Fruit fly (Drosophila melanogaster) whole organism, prepupa: ENCODE data around the gene upSET.

Source experiments
- Blimp-1 ChIP-seq: fragments of 200-800 bp; sonication (Bioruptor generic); optimal IDR thresholded peaks from 3 replicates; lab custom pipeline; 2017; ENCODE audit warnings: missing biosample characterization, missing genetic modification characterization, mild to moderate bottlenecking, moderate library complexity, missing genetic modification reagents
- CG10631 ChIP-seq: fragments of 200-800 bp; sonication (Bioruptor generic); optimal IDR thresholded peaks from 2 replicates; lab custom pipeline; 2016; ENCODE audit warnings: missing biosample characterization, missing genetic modification characterization
- CG10669 ChIP-seq: fragments of 200-800 bp; sonication (Bioruptor generic); optimal IDR thresholded peaks from 3 replicates; lab custom pipeline; 2018; ENCODE audit warnings: missing biosample characterization, mild to moderate bottlenecking, missing genetic modification characterization, moderate library complexity
- CG11294 ChIP-seq: fragments of 200-800 bp; sonication (Bioruptor generic); IDR thresholded peaks from 2 replicates; pipeline ENCODE4 v1.3.6; 2022; ENCODE audit warnings: missing biosample characterization, missing genetic modification characterization
- CG11762 ChIP-seq: fragments of 200-800 bp; sonication (Bioruptor generic); optimal IDR thresholded peaks from 3 replicates; lab custom pipeline; 2016; ENCODE audit warnings: missing biosample characterization, missing genetic modification characterization; ENCODE audit not compliant: insufficient read depth
- CG11902 ChIP-seq: fragments of 200-800 bp; sonication (Bioruptor generic); optimal IDR thresholded peaks from 3 replicates; lab custom pipeline; 2016; ENCODE audit warnings: missing biosample characterization, missing genetic modification characterization
- CG1621 ChIP-seq: fragments of 200-800 bp; sonication (Bioruptor generic); optimal IDR thresholded peaks from 3 replicates; lab custom pipeline; 2018; ENCODE audit warnings: missing biosample characterization, mild to moderate bottlenecking, missing genetic modification characterization
- CG16779 ChIP-seq: fragments of 200-800 bp; sonication (Bioruptor generic); optimal IDR thresholded peaks from 3 replicates; lab custom pipeline; 2017; ENCODE audit warnings: missing biosample characterization, mild to moderate bottlenecking, missing genetic modification characterization
- CG3032 ChIP-seq: fragments of 200-800 bp; optimal IDR thresholded peaks from 2 replicates; lab custom pipeline; 2019; ENCODE audit warnings: missing biosample characterization, mild to moderate bottlenecking, missing genetic modification characterization, moderate library complexity
- CG31627 ChIP-seq: fragments of 200-800 bp; sonication (Bioruptor generic); optimal IDR thresholded peaks from 3 replicates; lab custom pipeline; 2016; ENCODE audit warnings: missing biosample characterization, missing genetic modification characterization
- CG32006 ChIP-seq: fragments of 200-800 bp; sonication (Bioruptor generic); optimal IDR thresholded peaks from 3 replicates; lab custom pipeline; 2017; ENCODE audit warnings: missing biosample characterization, mild to moderate bottlenecking, missing genetic modification characterization
- CG34406 ChIP-seq: fragments of 200-800 bp; sonication (Bioruptor generic); optimal IDR thresholded peaks from 3 replicates; lab custom pipeline; 2016; ENCODE audit warnings: missing biosample characterization, missing genetic modification characterization
- CG3919 ChIP-seq: fragments of 200-800 bp; sonication (Bioruptor generic); optimal IDR thresholded peaks from 3 replicates; lab custom pipeline; 2016; ENCODE audit warnings: missing biosample characterization, missing genetic modification characterization
- CG4318 ChIP-seq: fragments of 200-800 bp; sonication (Bioruptor generic); optimal IDR thresholded peaks from 3 replicates; lab custom pipeline; 2017; ENCODE audit warnings: missing biosample characterization, mild to moderate bottlenecking, missing genetic modification characterization
- CG6163 ChIP-seq: fragments of 200-800 bp; sonication (Bioruptor generic); IDR thresholded peaks from 3 replicates; pipeline ENCODE4 v1.3.6; 2022; ENCODE audit warnings: missing biosample characterization, missing genetic modification characterization
- CG6276 ChIP-seq: fragments of 200-800 bp; sonication (Bioruptor generic); optimal IDR thresholded peaks from 2 replicates; lab custom pipeline; 2017; ENCODE audit warnings: missing biosample characterization, mild to moderate bottlenecking, missing genetic modification characterization
- CG6792 ChIP-seq: fragments of 200-800 bp; sonication (Bioruptor generic); optimal IDR thresholded peaks from 3 replicates; lab custom pipeline; 2016; ENCODE audit warnings: missing biosample characterization, missing genetic modification characterization
- CG6808 ChIP-seq: fragments of 200-800 bp; sonication (Bioruptor generic); optimal IDR thresholded peaks from 3 replicates; lab custom pipeline; 2017; ENCODE audit warnings: missing biosample characterization, missing genetic modification characterization, mild to moderate bottlenecking, moderate library complexity, missing genetic modification reagents
- CG6854 ChIP-seq: fragments of 200-800 bp; sonication (Bioruptor generic); optimal IDR thresholded peaks from 2 replicates; lab custom pipeline; 2017; ENCODE audit warnings: missing biosample characterization, mild to moderate bottlenecking, missing genetic modification characterization
- CG8119 ChIP-seq: fragments of 200-800 bp; sonication (Bioruptor generic); IDR thresholded peaks from 3 replicates; pipeline ENCODE4 v1.3.6; 2022; ENCODE audit warnings: missing biosample characterization, missing genetic modification characterization
- CG8319 ChIP-seq: fragments of 200-800 bp; sonication (Bioruptor generic); optimal IDR thresholded peaks from 3 replicates; lab custom pipeline; 2016; ENCODE audit warnings: missing biosample characterization, missing genetic modification characterization
- CG8632 ChIP-seq: fragments of 200-800 bp; sonication (Bioruptor generic); optimal IDR thresholded peaks from 3 replicates; lab custom pipeline; 2016; ENCODE audit warnings: missing biosample characterization, missing genetic modification characterization
- Eip75B ChIP-seq: fragments of 200-800 bp; sonication (Bioruptor generic); optimal IDR thresholded peaks from 3 replicates; lab custom pipeline; 2016; ENCODE audit warnings: missing biosample characterization, missing genetic modification characterization
- Eip78C ChIP-seq: fragments of 200-800 bp; sonication (Bioruptor generic); peaks from one replicate; lab custom pipeline; 2016; ENCODE audit warnings: missing biosample characterization, missing genetic modification characterization
- Eip93F ChIP-seq: fragments of 200-800 bp; sonication (Bioruptor generic); optimal IDR thresholded peaks from 2 replicates; lab custom pipeline; 2016; ENCODE audit warnings: missing biosample characterization, mild to moderate bottlenecking, missing genetic modification characterization
- Ets96B ChIP-seq: fragments of 200-800 bp; optimal IDR thresholded peaks from 2 replicates; lab custom pipeline; 2019; ENCODE audit warnings: missing biosample characterization, mild to moderate bottlenecking, missing genetic modification characterization, moderate library complexity
- Gug ChIP-seq: fragments of 200-800 bp; sonication (Bioruptor generic); IDR thresholded peaks from 2 replicates; pipeline ENCODE4 v1.3.6; 2022; ENCODE audit warnings: missing biosample characterization, missing genetic modification characterization
- Hr38 ChIP-seq: sonication (Bioruptor generic); optimal IDR thresholded peaks from 2 replicates; lab custom pipeline; 2016; ENCODE audit warnings: missing biosample characterization, missing genetic modification characterization
- Hr39 ChIP-seq: fragments of 200-800 bp; sonication (Bioruptor generic); optimal IDR thresholded peaks from 2 replicates; lab custom pipeline; 2016; ENCODE audit warnings: missing biosample characterization, missing genetic modification characterization
- Lpt ChIP-seq: fragments of 200-800 bp; sonication (Bioruptor generic); optimal IDR thresholded peaks from 3 replicates; lab custom pipeline; 2016; ENCODE audit warnings: missing biosample characterization, missing genetic modification characterization
- Met ChIP-seq: fragments of 200-800 bp; sonication (Bioruptor generic); optimal IDR thresholded peaks from 3 replicates; lab custom pipeline; 2016; ENCODE audit warnings: missing biosample characterization, missing genetic modification characterization
- OdsH ChIP-seq: fragments of 200-800 bp; sonication (Bioruptor generic); optimal IDR thresholded peaks from 3 replicates; lab custom pipeline; 2016; ENCODE audit warnings: missing biosample characterization, missing genetic modification characterization
- Sox14 ChIP-seq: fragments of 200-800 bp; sonication (Bioruptor generic); optimal IDR thresholded peaks from 3 replicates; lab custom pipeline; 2016; ENCODE audit warnings: missing biosample characterization, missing genetic modification characterization
- Sox15 ChIP-seq: fragments of 200-800 bp; sonication (Bioruptor generic); optimal IDR thresholded peaks from 3 replicates; lab custom pipeline; 2016; ENCODE audit warnings: missing biosample characterization, missing genetic modification characterization
- acj6 ChIP-seq: fragments of 200-800 bp; sonication (Bioruptor generic); optimal IDR thresholded peaks from 3 replicates; lab custom pipeline; 2016; ENCODE audit warnings: missing biosample characterization, missing genetic modification characterization
- cyc ChIP-seq: fragments of 200-800 bp; sonication (Bioruptor generic); optimal IDR thresholded peaks from 3 replicates; lab custom pipeline; 2016; ENCODE audit warnings: missing biosample characterization, missing genetic modification characterization
- dac ChIP-seq: fragments of 200-800 bp; sonication (Bioruptor generic); optimal IDR thresholded peaks from 2 replicates; lab custom pipeline; 2017; ENCODE audit warnings: missing biosample characterization, mild to moderate bottlenecking, missing genetic modification characterization
- dsx ChIP-seq: fragments of 200-800 bp; optimal IDR thresholded peaks from 3 replicates; lab custom pipeline; 2019; ENCODE audit warnings: missing biosample characterization, mild to moderate bottlenecking, missing genetic modification characterization, moderate library complexity; ENCODE audit not compliant: poor library complexity, severe bottlenecking
- eg ChIP-seq: fragments of 200-800 bp; sonication (Bioruptor generic); IDR thresholded peaks from 3 replicates; pipeline ENCODE4 v1.3.6; 2022; ENCODE audit warnings: missing biosample characterization, missing genetic modification characterization
- esn ChIP-seq: fragments of 200-800 bp; sonication (Bioruptor generic); optimal IDR thresholded peaks from 2 replicates; lab custom pipeline; 2016; ENCODE audit warnings: missing biosample characterization, mild to moderate bottlenecking, missing genetic modification characterization, moderate library complexity
- fd59A ChIP-seq: fragments of 200-800 bp; sonication (Bioruptor generic); optimal IDR thresholded peaks from 2 replicates; lab custom pipeline; 2017; ENCODE audit warnings: missing biosample characterization, mild to moderate bottlenecking, missing genetic modification characterization, missing genetic modification reagents
- fd85E ChIP-seq: fragments of 200-800 bp; sonication (Bioruptor generic); optimal IDR thresholded peaks from 3 replicates; lab custom pipeline; 2016; ENCODE audit warnings: missing biosample characterization, missing genetic modification characterization
- fkh ChIP-seq: fragments of 200-800 bp; sonication (Bioruptor generic); optimal IDR thresholded peaks from 3 replicates; lab custom pipeline; 2017; ENCODE audit warnings: missing biosample characterization, mild to moderate bottlenecking, missing genetic modification characterization, moderate library complexity
- lz ChIP-seq: fragments of 200-800 bp; sonication (Bioruptor generic); optimal IDR thresholded peaks from 3 replicates; lab custom pipeline; 2016; ENCODE audit warnings: missing biosample characterization, missing genetic modification characterization
- net ChIP-seq: fragments of 200-800 bp; sonication (Bioruptor generic); optimal IDR thresholded peaks from 3 replicates; lab custom pipeline; 2016; ENCODE audit warnings: missing biosample characterization, missing genetic modification characterization
- salr ChIP-seq, 2 experiments: fragments of 200-800 bp; sonication (Bioruptor generic); optimal IDR thresholded peaks; 3 replicates each; lab custom pipeline; 2016 to 2018; ENCODE audit warnings: missing biosample characterization in 2 of 2, missing genetic modification characterization in 2 of 2, mild to moderate bottlenecking in 1 of 2
- ss ChIP-seq, 2 experiments: fragments of 200-800 bp; sonication (Bioruptor generic); optimal IDR thresholded peaks; 2 replicates in 1 of 2; 3 replicates in 1 of 2; lab custom pipeline; 2017 to 2018; ENCODE audit warnings: mild to moderate bottlenecking in 2 of 2, missing biosample characterization in 2 of 2, missing genetic modification characterization in 2 of 2, moderate library complexity in 1 of 2
- topi ChIP-seq: fragments of 200-800 bp; sonication (Bioruptor generic); optimal IDR thresholded peaks from 3 replicates; lab custom pipeline; 2016; ENCODE audit warnings: missing biosample characterization, missing genetic modification characterization

The upSET gene

DNA sequence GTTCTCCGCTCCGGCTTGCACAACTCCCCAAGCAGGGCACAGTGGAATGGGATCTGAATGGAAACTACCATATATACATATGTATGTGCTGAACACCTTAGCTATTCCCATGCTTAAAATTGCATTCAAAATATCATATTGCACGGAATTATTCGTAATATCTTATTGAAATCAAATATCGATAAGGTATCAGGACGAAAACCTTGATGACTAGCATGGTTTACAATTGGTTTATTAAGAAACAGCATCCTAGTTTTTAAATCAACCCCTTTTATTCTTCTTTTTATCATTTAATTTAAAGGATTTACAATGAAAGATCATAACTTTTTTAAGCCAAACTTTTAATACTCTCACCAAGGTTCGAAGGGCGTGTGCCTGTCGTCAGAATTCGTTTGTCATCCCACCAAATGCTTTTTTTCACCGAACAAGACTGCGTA, 53.4 kb downstream of the upSET start (continued):
- TF ChIP-seq dsx (GFP tag; lab: Kevin White, UChicago) (no peak), CG11902 (GFP tag; lab: Kevin White, UChicago) (peak; percentile 25), topi (GFP tag; lab: Kevin White, UChicago) (peak; percentile 67), ss (GFP tag; optimal IDR thresholded peaks at IDR 0.05; lab: Kevin White, UChicago) (peak in 1 of 2 experiments; percentile 10), CG11762 (GFP tag; lab: Kevin White, UChicago) (peak; percentile 8)

DNA sequence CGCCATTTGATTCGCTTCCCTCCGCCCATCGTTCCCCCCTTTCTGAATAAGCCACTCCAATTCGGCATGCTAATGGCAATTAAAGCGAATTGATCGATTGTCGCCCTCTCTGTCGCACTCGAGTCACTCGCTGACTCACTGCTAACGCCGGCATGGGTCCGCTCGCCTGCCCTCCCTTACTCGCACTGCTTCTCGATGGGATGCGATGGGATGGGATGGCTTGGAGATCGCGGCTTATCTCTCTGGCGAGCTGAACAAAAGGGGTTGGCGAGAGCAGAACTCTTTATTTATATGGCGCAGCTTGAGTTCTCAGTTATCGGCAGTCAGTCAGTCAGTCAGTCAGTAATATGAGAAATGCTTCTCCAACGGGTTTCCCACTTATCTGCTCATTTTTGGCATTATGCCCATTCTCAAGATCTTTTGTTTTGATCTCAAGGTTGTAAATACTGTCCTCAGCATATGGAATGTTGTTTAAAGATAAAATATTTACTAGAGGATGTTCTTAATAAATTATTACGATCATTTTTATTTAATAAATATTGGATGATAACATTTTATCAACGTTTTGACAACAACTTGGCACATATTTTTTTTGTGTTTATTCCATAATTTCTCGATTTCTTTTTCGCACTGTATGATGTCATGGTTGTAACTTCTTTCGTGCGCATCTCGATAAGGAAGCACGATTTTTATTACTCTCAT, 54.0 kb downstream of the upSET start:
- TF ChIP-seq CG4318 (GFP tag; lab: Kevin White, UChicago) (no peak), Ets96B (tag; lab: Kevin White, UChicago) (no peak), acj6 (GFP tag; lab: Kevin White, UChicago) (no peak), esn (GFP tag; lab: Kevin White, UChicago) (peak; percentile 34), CG11294 (GFP tag; lab: Robert Waterston, UW) (no peak), CG11902 (GFP tag; lab: Kevin White, UChicago) (no peak), CG3032 (no peak), dac (GFP tag; lab: Kevin White, UChicago) (no peak), OdsH (peak; percentile 15), fd59A (GFP tag; lab: Kevin White, UChicago) (no peak), CG10669 (GFP tag; lab: Kevin White, UChicago) (no peak), CG8319 (GFP tag; lab: Kevin White, UChicago) (no peak), Sox15 (GFP tag; lab: Kevin White, UChicago) (no peak), CG1621 (tag; lab: Kevin White, UChicago) (no peak), Eip78C (GFP tag; lab: Kevin White, UChicago) (peak; percentile 80), Gug (GFP tag; lab: Robert Waterston, UW) (no peak), dsx (GFP tag; lab: Kevin White, UChicago) (no peak), Eip75B (GFP tag; lab: Kevin White, UChicago) (no peak), Met (GFP tag; lab: Kevin White, UChicago) (peak; percentile 28), CG8632 (GFP tag; lab: Kevin White, UChicago) (no peak), Hr38 (no peak), CG11762 (GFP tag; lab: Kevin White, UChicago) (no peak), CG6854 (GFP tag; lab: Kevin White, UChicago) (no peak), Eip93F (no peak), lz (GFP tag; lab: Kevin White, UChicago) (peak; percentile 10), CG3919 (GFP tag; lab: Kevin White, UChicago) (no peak), CG16779 (tag; lab: Kevin White, UChicago) (no peak), Sox14 (GFP tag; lab: Kevin White, UChicago) (no peak), Hr39 (GFP tag; lab: Kevin White, UChicago) (peak; percentile 14), CG34406 (GFP tag; lab: Kevin White, UChicago) (no peak), salr (GFP tag; optimal IDR thresholded peaks at IDR 0.05; lab: Kevin White, UChicago) (no peak), net (no peak), CG6808 (GFP tag; lab: Kevin White, UChicago) (no peak), CG6163 (no peak), CG10631 (peak; percentile 7), Lpt (GFP tag; lab: Kevin White, UChicago) (no peak), CG31627 (peak; percentile 0), Blimp-1 (GFP tag; lab: Kevin White, UChicago) (no peak), fkh (GFP tag; lab: Kevin White, UChicago) (peak; percentile 29), CG6792 (GFP tag; lab: Kevin White, UChicago) (no peak), eg (GFP tag; lab: Robert Waterston, UW) (no peak), fd85E (GFP tag; lab: Kevin White, UChicago) (no peak), CG6276 (GFP tag; lab: Kevin White, UChicago) (no peak), CG32006 (GFP tag; lab: Kevin White, UChicago) (no peak), CG8119 (GFP tag; lab: Robert Waterston, UW) (no peak), cyc (GFP tag; lab: Kevin White, UChicago) (no peak)
